Fruit fly (Drosophila melanogaster): ENCODE measurements around the gene CG14907.
A peak's percentile ranks its signal among the peaks of the same experiment; 100 is the strongest.

Gene CG14907

DNA sequence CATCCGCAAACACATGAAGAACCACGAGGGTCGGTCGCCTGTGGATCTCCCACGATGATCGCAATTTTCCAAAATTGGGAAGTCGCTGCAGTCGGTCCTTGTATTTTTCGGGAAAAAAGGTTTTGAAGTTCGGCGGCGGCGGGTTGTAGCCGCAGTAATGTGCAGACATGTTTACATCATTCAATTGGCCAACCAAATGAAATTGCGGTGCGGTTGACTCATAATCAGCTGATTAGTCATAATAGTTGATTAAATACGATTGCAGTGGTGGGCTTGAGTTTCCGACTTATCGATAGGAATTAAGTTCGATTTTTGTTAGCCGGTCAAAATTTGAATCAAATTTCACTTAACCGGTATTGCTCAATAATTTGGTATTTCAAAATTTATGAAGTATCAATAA lies at the start of gene CG14907 (continued):
- TF ChIP-seq bsh (GFP tag; optimal IDR thresholded peaks at IDR 0.05): no peak
- peak; percentile 65 for TF ChIP-seq BEAF-32 (GFP tag; optimal IDR thresholded peaks at IDR 0.05)
- peak; percentile 75 for TF ChIP-seq sna (GFP tag; IDR thresholded peaks at IDR 0.05; ENCODE audit: partially characterized antibody)
- peak; percentile 71 for TF ChIP-seq Sry-δ (GFP tag; optimal IDR thresholded peaks at IDR 0.05)
- TF ChIP-seq usp (GFP tag; optimal IDR thresholded peaks at IDR 0.05): no peak
- 0 out of 2 replicates have a peak, but pooled peaks have one; percentile 23 for TF ChIP-seq ssp (GFP tag; IDR thresholded peaks at IDR 0.05)
- no peak for TF ChIP-seq CG6683 (GFP tag; optimal IDR thresholded peaks at IDR 0.05)
- peak; percentile 69 for TF ChIP-seq bbx (GFP tag; IDR thresholded peaks at IDR 0.05; ENCODE audit: partially characterized antibody)
- TF ChIP-seq CG34376 (GFP tag; optimal IDR thresholded peaks at IDR 0.05): peak; percentile 44
- TF ChIP-seq Pdp1 (GFP tag; optimal IDR thresholded peaks at IDR 0.05): peak in 1 of 2 experiments; percentile 93
- peak; percentile 25; the same call in 1 of the 2 replicates for TF ChIP-seq Rfx (GFP tag; IDR thresholded peaks at IDR 0.05)
- no peak for TF ChIP-seq fd102C (GFP tag; optimal IDR thresholded peaks at IDR 0.05)
- TF ChIP-seq ara (GFP tag; IDR thresholded peaks at IDR 0.05): no peak
- TF ChIP-seq CG4730 (GFP tag; IDR thresholded peaks at IDR 0.05): no peak

DNA sequence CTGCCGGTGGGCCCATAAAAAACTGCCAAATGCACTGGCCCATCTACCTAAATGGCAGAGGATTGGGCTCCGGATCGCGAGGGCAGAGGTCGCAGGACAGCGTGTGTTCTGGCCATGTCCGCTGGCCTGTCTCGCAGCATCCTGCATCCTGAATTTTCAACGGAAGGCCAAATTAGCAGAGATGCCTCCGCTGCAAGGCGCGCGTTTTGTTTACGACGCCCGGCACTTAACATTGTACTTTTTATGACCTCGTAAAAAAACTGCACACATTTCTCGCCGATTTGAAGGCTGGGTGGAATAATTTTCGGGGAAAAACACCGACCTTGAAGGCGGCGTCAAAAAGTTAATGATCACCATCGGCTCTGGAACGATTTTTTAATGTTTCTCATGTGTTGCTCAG lies 48.8 kb upstream of the CG14907 start:
- TF ChIP-seq CG15479 (GFP tag; optimal IDR thresholded peaks at IDR 0.05) (peak; percentile 72), CG3726 (GFP tag; IDR thresholded peaks at IDR 0.05) (no peak), tll (GFP tag; optimal IDR thresholded peaks at IDR 0.05) (peak in 1 of 2 experiments; percentile 94), jigr1 (GFP tag; IDR thresholded peaks at IDR 0.05) (no peak), cad (GFP tag; optimal IDR thresholded peaks at IDR 0.05) (peak; percentile 94), CG10321 (GFP tag; IDR thresholded peaks at IDR 0.05) (no peak), kay (GFP tag; optimal IDR thresholded peaks at IDR 0.05) (no peak), CG3995 (GFP tag; optimal IDR thresholded peaks at IDR 0.05) (no peak), inv (GFP tag; IDR thresholded peaks at IDR 0.05; ENCODE audit: partially characterized antibody) (no peak), CG10462 (GFP tag; optimal IDR thresholded peaks at IDR 0.05) (no peak), Meics (GFP tag; optimal IDR thresholded peaks at IDR 0.05) (no peak), Sin3A (optimal IDR thresholded peaks at IDR 0.05) (no peak), CG7271 (tag; optimal IDR thresholded peaks at IDR 0.05) (peak; percentile 73), NfI (GFP tag; optimal IDR thresholded peaks at IDR 0.05) (no peak), lbe (GFP tag; optimal IDR thresholded peaks at IDR 0.05) (no peak), CG12236 (GFP tag; optimal IDR thresholded peaks at IDR 0.05) (no peak), sim (GFP tag; IDR thresholded peaks at IDR 0.05) (0 out of 2 replicates have a peak, but pooled peaks have one; percentile 18), bigmax (GFP tag; optimal IDR thresholded peaks at IDR 0.05) (no peak), CG6254 (GFP tag; optimal IDR thresholded peaks at IDR 0.05) (no peak), Scr (GFP tag; IDR thresholded peaks at IDR 0.05; ENCODE audit: partially characterized antibody) (no peak), CG6175 (GFP tag; IDR thresholded peaks at IDR 0.05) (no peak), Neu2 (GFP tag; optimal IDR thresholded peaks at IDR 0.05; ENCODE audit: borderline replicate concordance) (peak; percentile 84), dmrt11E (tag; optimal IDR thresholded peaks at IDR 0.05) (no peak), CG3407 (GFP tag; optimal IDR thresholded peaks at IDR 0.05) (no peak), Vsx1 (GFP tag; optimal IDR thresholded peaks at IDR 0.05) (no peak), Ets65A (GFP tag) (peak; percentile 2), Hr78 (GFP tag; optimal IDR thresholded peaks at IDR 0.05) (no peak), CG32532 (GFP tag; IDR thresholded peaks at IDR 0.05) (no peak), sens (GFP tag) (no peak), trh (GFP tag; optimal IDR thresholded peaks at IDR 0.05) (no peak), twi (tag; optimal IDR thresholded peaks at IDR 0.05) (peak; percentile 29), lab (GFP tag; optimal IDR thresholded peaks at IDR 0.05) (no peak), CG43689 (GFP tag; IDR thresholded peaks at IDR 0.05) (no peak), Lpt (GFP tag; optimal IDR thresholded peaks at IDR 0.05) (no peak), Spps (tag; optimal IDR thresholded peaks at IDR 0.05) (no peak), zen (tag; optimal IDR thresholded peaks at IDR 0.05) (peak; percentile 89)

Data from whole organism, embryonic.